Worm (Caenorhabditis elegans): ENCODE data around the gene C36B7.5.

C36B7.5 gene

DNA sequence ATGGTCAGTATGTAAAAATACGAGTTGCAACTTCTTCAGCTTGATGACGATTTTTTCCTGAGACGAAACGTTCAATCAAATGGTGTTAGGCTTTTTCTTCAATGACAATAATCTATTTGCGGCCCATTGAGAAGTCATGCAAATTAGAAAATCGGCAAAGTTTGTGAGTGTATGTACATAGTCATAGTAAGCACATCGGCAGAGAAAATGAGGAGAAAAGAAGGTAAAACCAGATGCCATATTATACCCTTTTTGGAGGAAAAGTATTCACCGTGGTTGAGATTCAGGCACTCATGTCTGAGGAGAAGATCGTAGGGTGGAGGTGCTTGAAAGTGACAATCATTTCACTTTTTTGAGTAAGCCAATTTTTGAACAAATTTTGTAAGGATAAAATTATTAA is at the start of gene C36B7.5:
Gene C36B7.5, minus strand, starts transcription at position 101 of the 400 bp plus-strand sequence.
- TF ChIP-seq unc-62 (GFP tag; optimal IDR thresholded peaks at IDR 0.05), result no peak

DNA sequence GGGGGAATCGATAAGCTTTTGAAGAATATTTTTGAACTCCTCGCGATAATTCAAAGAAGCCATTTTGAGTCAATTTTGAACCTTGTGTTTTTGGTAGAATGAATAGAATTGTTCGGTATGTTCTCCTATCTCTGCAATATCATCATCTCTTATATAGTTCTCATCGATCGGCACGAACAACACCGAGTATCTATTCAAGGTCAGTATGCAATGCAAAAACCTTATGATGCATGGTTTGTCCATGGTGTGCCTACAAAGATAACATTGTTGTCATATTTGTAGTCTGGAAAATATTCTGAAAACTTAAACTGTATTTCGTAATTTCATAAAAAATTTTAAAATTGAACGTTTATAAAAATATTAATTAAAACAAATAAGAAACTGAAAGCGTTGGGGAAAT is 47.3 kb upstream of the C36B7.5 start, which contains the start of gene alh-10:
Gene alh-10, minus strand, starts transcription at position 127 of the 400 bp plus-strand sequence.
- TF ChIP-seq unc-62 (GFP tag; optimal IDR thresholded peaks at IDR 0.05), result no peak

DNA sequence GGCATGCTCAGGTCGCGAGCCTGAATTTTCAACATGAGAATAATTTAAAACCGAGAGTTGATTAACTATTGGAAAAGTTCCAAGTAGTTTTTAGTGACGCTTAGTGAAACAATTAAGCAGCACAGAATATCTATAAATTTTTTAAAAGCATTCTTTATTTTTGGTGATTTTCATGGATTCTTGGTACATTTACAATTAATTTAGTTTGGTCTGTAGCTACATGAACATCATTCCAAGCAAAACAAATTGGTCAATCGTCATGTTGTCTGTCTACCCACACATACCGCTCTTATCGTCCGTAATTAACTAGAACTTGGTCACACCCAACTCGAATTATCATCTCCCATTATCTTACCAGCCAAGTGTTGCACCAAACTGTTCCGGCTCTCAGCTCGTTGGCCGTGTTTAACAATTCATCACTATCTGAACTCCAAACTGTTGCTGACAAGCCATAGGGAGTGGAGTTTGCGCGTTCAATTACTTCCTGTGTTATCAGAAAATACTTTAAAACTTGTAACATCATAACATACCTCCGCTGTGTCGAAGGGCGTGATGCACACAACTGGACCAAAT is 44.5 kb upstream of the C36B7.5 start:
- TF ChIP-seq unc-62 (GFP tag; optimal IDR thresholded peaks at IDR 0.05), result no peak

DNA sequence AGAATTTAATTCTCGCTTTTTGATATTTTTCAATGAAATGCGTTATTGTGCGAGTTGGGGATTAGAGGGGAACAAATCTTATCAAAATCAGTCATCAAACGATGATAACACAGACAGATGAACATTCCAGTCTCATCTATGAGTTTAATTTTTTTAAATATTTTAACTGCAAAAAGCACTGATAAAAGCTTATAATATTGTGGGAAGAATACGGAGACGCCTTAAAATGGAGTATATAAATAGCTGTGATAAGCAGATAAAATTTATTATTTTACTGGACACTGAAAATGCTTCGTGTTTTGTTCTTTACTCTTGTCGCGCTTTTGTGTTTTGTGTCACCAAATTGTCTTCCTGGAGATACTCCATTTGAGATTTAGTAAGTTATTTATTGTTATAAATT is 43.4 kb upstream of the C36B7.5 start, which contains the start of gene clec-86:
Gene clec-86, plus strand, starts transcription at position 262 of the 400 bp plus-strand sequence.
- no peak for TF ChIP-seq unc-62 (GFP tag; optimal IDR thresholded peaks at IDR 0.05)

DNA sequence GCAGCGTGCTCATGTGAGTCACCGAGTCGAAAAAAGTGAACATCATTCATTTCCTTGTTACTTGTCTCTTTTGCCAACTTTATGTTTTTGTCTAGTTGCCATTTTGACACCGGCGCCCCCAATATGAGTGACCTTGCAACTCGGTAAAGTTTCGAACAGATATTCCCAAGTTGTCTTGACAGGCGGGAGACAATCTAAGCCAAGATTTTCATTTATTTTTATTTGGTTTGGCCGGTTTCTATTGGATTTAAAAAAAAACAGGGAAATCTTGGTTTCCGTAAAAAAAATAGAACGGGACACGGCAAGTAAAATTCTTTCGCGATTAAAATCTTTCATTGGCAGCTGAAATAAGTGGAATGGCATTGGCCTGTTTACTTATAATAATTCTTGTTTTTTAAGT is 35.0 kb upstream of the C36B7.5 start:
- TF ChIP-seq unc-62 (GFP tag; optimal IDR thresholded peaks at IDR 0.05), result no peak

DNA sequence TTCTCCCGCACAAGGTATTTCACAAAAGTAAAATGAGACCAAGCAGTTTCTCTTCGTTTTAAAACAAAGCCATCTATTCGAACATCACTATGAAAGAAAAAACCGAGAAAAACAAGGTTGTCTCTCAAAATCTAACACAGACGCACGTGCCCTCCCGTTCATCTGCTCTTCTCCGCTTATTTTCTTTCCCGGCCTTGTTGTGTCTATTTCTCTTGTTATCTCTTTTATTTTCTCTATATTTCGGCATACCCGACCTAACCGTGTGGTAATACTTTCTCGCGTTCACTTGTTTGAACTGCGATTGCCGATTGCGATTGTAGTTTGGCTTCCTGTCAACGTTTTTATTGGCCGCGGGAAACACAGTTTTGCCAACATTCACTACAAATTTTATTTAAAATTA is 33.2 kb upstream of the C36B7.5 start:
- TF ChIP-seq unc-62 (GFP tag; optimal IDR thresholded peaks at IDR 0.05), result no peak

DNA sequence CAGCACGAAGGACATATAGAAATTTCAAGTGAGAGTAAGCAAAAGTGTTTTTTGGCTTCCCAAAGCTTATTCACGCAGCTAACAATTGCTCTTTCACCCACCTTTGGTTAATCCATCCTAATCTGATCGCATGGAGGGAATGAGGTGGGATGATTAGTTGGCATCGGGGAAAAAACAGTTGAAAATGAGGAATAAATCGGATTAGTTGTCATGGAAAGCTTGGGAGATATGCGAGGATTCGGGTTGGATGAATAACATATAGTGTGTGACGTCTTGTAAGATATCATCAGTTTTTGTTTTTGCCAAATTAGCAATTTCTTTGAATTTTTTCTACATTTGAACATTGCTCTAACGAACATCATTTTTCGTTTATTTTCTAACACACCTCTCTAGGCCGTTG is 32.4 kb upstream of the C36B7.5 start:
- TF ChIP-seq unc-62 (GFP tag; optimal IDR thresholded peaks at IDR 0.05), result no peak

DNA sequence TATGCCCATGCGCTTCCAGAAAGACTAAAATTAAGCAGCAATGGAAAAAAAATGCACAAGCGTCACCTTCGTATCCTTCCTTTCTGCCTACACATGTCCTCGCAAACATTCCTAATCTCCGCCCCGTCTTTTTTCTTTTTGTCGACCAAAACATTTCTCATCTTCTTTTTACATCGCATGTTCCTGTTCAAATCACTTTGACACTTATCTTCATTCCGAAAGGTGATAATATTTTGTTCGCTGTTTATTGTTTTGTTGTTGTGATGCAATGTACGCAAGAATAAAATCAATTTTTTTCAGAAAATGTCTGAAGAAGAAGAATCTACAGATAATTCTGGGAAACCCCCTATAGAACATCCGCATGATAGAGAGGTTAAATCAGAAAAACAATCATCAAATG is 30.1 kb upstream of the C36B7.5 start, which contains the start of gene ist-1:
Gene ist-1, plus strand, starts transcription at position 301 of the 400 bp plus-strand sequence.
- TF ChIP-seq unc-62 (GFP tag; optimal IDR thresholded peaks at IDR 0.05), result no peak

DNA sequence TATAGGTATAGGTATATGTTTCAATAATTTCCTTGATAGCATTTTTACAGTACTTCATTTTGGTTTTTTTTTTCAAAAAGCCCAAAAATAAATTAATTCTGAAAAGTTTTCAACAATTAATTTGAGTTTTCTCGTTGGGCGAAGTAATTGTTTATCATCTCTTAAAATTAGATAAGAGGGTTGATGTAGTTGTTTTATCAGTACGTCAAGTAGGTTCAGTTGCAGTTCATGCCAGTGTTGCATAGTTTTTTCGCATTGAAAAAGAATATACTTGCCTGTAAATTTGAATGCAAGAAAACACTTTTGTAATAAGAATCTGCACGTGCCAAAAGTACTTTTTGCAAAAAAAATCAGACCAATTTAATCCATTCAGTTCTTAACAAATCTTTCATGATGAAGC is 28.9 kb upstream of the C36B7.5 start:
- no peak for TF ChIP-seq unc-62 (GFP tag; optimal IDR thresholded peaks at IDR 0.05)

DNA sequence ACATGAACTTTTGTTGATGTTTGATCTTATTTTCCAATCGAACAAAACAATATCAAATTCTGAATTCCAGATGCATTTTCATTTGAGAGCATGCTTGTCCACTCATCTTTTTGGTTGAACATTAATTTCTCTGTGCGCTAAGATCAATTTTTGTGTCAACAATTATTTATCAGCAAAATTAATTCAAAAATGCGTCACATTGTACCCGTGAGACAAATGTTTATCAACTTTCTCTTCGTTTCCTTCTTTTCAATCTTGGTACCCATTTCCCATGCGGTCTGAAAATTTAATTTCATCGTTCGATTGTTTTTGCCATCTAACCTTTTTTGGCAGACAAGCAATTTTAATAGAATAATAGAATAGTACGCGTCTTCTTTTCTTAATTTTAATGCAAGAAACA is 27.8 kb upstream of the C36B7.5 start:
- no peak for TF ChIP-seq unc-62 (GFP tag; optimal IDR thresholded peaks at IDR 0.05)

DNA sequence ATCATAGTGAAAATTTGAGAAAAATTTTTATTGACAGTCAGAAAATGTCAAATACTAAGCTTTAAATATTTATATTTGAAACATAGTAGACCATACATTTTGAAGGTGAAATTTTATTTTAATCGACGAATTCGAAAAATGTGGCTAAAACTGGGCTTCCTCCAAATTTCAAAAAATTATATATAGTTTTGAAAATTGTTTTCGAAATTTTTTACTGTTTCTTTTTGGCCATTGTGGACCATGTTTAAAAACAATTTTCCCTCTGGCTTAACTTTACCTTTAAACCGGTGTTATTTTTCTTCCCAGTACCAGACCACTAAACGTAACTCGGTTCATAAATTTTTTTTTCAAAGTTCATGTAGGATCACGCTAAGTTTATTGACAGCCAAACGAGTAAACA is 26.4 kb upstream of the C36B7.5 start:
- no peak for TF ChIP-seq unc-62 (GFP tag; optimal IDR thresholded peaks at IDR 0.05)

DNA sequence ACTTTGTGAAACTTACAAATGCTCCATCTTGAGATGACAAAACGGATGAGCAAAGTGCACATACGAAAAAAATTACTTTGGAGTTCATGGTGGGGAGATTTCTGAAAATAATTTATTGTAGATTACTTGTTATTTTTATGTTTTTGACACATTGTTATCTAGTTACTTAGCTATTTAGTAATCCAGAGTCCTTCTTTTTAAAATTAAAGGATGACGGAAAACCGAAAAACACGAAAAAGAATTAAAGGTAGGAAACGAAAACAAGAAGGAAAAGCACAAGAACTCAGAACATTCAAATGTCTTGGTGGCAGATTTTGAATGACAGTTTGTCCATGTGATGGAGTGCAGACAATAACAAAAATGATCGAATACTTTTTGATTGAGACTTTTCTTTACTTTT is 20.6 kb upstream of the C36B7.5 start, which contains the start of gene hen-1:
Gene hen-1, minus strand, starts transcription at position 101 of the 400 bp plus-strand sequence.
- no peak for TF ChIP-seq unc-62 (GFP tag; optimal IDR thresholded peaks at IDR 0.05)

DNA sequence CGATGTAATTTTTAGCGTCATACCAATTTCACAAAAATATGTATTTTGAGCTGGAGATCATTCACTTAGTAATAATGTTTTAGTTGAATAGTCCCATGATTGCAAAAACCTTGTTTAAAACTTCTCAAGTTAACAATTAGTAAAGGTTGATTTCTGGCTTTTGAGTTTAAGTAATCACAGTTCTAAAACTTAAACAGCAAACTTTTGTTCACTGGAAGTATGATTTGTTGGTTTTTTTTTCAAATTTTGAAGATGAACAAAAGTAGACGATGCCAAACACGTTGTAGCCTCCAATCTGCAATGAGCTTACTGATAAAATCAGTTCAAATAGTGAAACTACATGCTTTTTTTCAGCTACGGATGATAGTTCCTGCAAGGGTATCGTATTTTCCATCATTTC is 16.3 kb upstream of the C36B7.5 start, which contains the start of gene C36B7.1:
Gene C36B7.1, plus strand, starts transcription at position 301 of the 400 bp plus-strand sequence.
- TF ChIP-seq unc-62 (GFP tag; optimal IDR thresholded peaks at IDR 0.05), result no peak

DNA sequence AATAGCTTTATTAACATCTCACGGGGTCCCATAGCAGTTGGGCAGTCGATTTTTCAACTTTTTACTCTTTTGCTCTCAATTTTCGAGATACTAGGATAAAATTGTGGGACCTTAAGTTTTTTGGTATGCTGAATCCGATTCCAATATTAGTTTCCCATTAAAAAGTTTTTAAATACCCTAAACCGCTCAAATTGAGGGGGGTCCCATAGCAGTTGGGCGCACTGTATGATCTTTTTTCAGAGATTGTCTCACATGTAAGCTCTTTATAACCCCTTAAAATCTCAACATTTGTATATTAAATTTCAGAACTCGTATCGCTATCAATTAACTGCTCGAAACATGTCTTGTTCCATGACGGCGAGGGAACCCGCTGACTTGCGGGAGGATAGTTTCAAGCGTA is 9.9 kb upstream of the C36B7.5 start, which contains the start of gene C36B7.2:
Gene C36B7.2, plus strand, starts transcription at position 301 of the 400 bp plus-strand sequence.
- no peak for TF ChIP-seq unc-62 (GFP tag; optimal IDR thresholded peaks at IDR 0.05)

DNA sequence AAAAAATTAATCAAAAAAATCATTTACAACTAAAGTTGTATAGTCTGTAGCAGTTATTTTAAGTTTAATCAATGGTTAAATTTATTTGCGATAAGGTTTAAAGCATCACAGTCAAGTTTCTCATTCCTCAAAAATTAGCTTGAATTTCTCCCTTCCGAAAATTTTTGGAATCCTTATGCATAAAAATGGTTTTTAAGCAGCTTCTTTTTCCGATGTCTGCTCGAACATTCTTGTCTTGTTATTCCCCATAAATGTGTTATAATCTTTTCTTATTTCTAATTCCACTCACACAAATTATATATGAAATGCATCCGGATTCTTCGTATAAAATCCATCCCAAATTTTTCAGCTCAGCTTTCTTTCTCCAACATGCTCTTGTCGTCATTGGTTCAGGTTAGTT is 5.2 kb upstream of the C36B7.5 start, which contains the start of gene C36B7.3:
Gene C36B7.3, plus strand, starts transcription at position 301 of the 400 bp plus-strand sequence.
- no peak for TF ChIP-seq unc-62 (GFP tag; optimal IDR thresholded peaks at IDR 0.05)

DNA sequence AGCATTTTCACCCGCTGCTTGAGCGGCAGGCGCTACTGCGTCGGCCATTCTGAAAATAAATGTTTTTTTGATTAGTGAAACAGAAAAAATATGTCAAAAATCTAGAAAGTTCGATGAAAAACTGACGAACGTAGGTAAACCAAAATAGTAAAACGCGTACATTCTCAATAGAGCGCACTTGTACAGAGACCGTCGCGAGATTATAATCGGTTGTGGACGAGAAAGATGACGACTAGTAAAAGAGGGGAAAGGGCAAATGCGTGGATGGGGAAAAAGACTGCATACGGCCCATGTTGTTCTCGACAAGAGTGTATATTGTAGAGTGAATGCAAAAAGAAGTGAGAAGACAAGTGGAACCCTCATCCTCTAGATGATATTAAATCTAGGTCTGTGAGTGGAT is 4.0 kb upstream of the C36B7.5 start, which contains the start of gene C36B7.6:
Gene C36B7.6, minus strand, starts transcription at position 49 of the 400 bp plus-strand sequence.
- TF ChIP-seq unc-62 (GFP tag; optimal IDR thresholded peaks at IDR 0.05), result no peak

DNA sequence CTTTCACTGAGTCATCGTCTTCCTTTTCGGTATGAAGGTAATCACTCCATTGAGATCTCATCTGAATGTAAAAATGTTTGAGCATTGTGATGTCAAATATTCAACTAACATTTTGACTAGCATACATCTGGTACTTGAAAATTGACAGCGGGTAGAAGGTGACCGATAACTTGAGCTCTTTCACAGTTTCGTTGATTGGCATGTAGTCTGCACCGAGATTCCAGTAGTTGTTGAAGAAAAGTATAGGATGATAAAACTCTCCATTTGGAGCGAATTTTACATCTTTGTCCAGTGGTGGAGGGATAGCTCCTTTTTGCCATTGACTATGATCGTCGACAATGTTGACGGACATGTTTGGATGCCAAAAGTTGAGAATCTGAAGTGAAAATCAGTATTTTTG is 2.8 kb upstream of the C36B7.5 start:
- no peak for TF ChIP-seq unc-62 (GFP tag; optimal IDR thresholded peaks at IDR 0.05)

Measured in whole organism, dauer.